Worm (Caenorhabditis elegans): ENCODE measurements around the gene decr-1.3.

Gene decr-1.3

ce11 chrII:8216433-8216832 lies 43.1 kb upstream of the decr-1.3 start, which contains the start of gene M110.3 (continued):
- TF ChIP-seq fkh-10 (GFP tag; optimal IDR thresholded peaks at IDR 0.05) (peak; percentile 45), set-16 (GFP tag; IDR thresholded peaks at IDR 0.05) (no peak), nhr-102 (tag; optimal IDR thresholded peaks at IDR 0.05) (no peak), nhr-10 (tag; optimal IDR thresholded peaks at IDR 0.05) (no peak), Y105C5A.15 (GFP tag; IDR thresholded peaks at IDR 0.05) (no peak), spr-3 (GFP tag; optimal IDR thresholded peaks at IDR 0.05) (no peak), ceh-28 (tag; optimal IDR thresholded peaks at IDR 0.05) (peak; percentile 42), lsy-2 (tag; optimal IDR thresholded peaks at IDR 0.05) (peak in 1 of 2 experiments; percentile 76), Y75B8A.6 (GFP tag; IDR thresholded peaks at IDR 0.05) (no peak), nhr-28 (tag; optimal IDR thresholded peaks at IDR 0.05) (peak; percentile 17), unc-130 (GFP tag; optimal IDR thresholded peaks at IDR 0.05) (peak; percentile 23), snpc-1.2 (GFP tag; IDR thresholded peaks at IDR 0.05) (no peak), spr-1 (tag; optimal IDR thresholded peaks at IDR 0.05) (no peak), F26F4.8 (GFP tag; conservative IDR thresholded peaks at IDR 0.05) (no peak), hlh-30 (tag; optimal IDR thresholded peaks at IDR 0.05; ENCODE audit: insufficient read depth) (peak; percentile 45), php-3 (GFP tag; IDR thresholded peaks at IDR 0.05) (no peak), lin-38 (GFP tag; IDR thresholded peaks at IDR 0.05) (0 out of 2 replicates have a peak, but pooled peaks have one; percentile 25), cey-2 (tag; optimal IDR thresholded peaks at IDR 0.05; ENCODE audit: borderline replicate concordance, insufficient read depth) (no peak), mdl-1 (tag; optimal IDR thresholded peaks at IDR 0.05) (no peak), dve-1 (tag; optimal IDR thresholded peaks at IDR 0.05; ENCODE audit: insufficient read depth) (peak; percentile 25), F44E2.7 (GFP tag; IDR thresholded peaks at IDR 0.05) (no peak), mes-2 (tag; optimal IDR thresholded peaks at IDR 0.05; ENCODE audit: poor library complexity, severe bottlenecking) (no peak)

- no peak for TF ChIP-seq php-3 (GFP tag; IDR thresholded peaks at IDR 0.05)
- no peak for TF ChIP-seq lin-1 (GFP tag; IDR thresholded peaks at IDR 0.05)
- TF ChIP-seq ceh-44 (GFP tag; IDR thresholded peaks at IDR 0.05): no peak
- TF ChIP-seq nhr-25 (tag; optimal IDR thresholded peaks at IDR 0.05; ENCODE audit: borderline replicate concordance, insufficient read depth): no peak
- TF ChIP-seq aha-1 (tag): peak; percentile 6
- TF ChIP-seq unc-62 (GFP tag; optimal IDR thresholded peaks at IDR 0.05 in 1 of 2): peak in 1 of 2 experiments; percentile 71
- TF ChIP-seq unc-62 (tag; optimal IDR thresholded peaks at IDR 0.05): no peak
- TF ChIP-seq hlh-11 (tag; optimal IDR thresholded peaks at IDR 0.05): no peak
These were observed 41.0 kb upstream of the decr-1.3 start, which contains the start of gene M110.10 for ce11 chrII:8214367-8214766. TSS of gene M110.10 (minus strand) at chrII:8214467.

- TF ChIP-seq rbr-2 (tag; optimal IDR thresholded peaks at IDR 0.05) (no peak), Y105C5A.15 (GFP tag; IDR thresholded peaks at IDR 0.05) (no peak), nhr-41 (GFP tag; IDR thresholded peaks at IDR 0.05) (no peak), hif-1 (tag; optimal IDR thresholded peaks at IDR 0.05) (no peak)
These were observed 39.3 kb upstream of the decr-1.3 start, which contains the start of gene twk-3 for ce11 chrII:8212680-8213079. TSS of gene twk-3 (minus strand) at chrII:8212780.

ce11 chrII:8209476-8209875 lies 36.1 kb upstream of the decr-1.3 start, which contains the start of gene M110.8:
TSS of gene M110.8 (minus strand) at chrII:8209576.
- TF ChIP-seq ceh-82 (tag; optimal IDR thresholded peaks at IDR 0.05) (no peak), spr-3 (GFP tag; optimal IDR thresholded peaks at IDR 0.05) (no peak), set-16 (GFP tag; IDR thresholded peaks at IDR 0.05) (no peak), madf-5 (GFP tag; IDR thresholded peaks at IDR 0.05) (no peak), nhr-42 (GFP tag; IDR thresholded peaks at IDR 0.05) (no peak), F49E8.2 (tag; optimal IDR thresholded peaks at IDR 0.05; ENCODE audit: borderline replicate concordance) (no peak), nhr-48 (tag; optimal IDR thresholded peaks at IDR 0.05) (no peak), lir-3 (tag; optimal IDR thresholded peaks at IDR 0.05) (no peak), daf-16 (GFP tag; optimal IDR thresholded peaks at IDR 0.05) (no peak), daf-16 (tag; optimal IDR thresholded peaks at IDR 0.05) (no peak), F37D6.2 (tag; optimal IDR thresholded peaks at IDR 0.05) (no peak), T26A8.4 (GFP tag; IDR thresholded peaks at IDR 0.05) (no peak), nhr-76 (tag; optimal IDR thresholded peaks at IDR 0.05) (no peak), lim-7 (GFP tag; IDR thresholded peaks at IDR 0.05) (no peak), snpc-4 (tag; optimal IDR thresholded peaks at IDR 0.05) (no peak), dmd-8 (GFP tag; IDR thresholded peaks at IDR 0.05) (no peak), hif-1 (tag; optimal IDR thresholded peaks at IDR 0.05) (no peak), zag-1 (tag; optimal IDR thresholded peaks at IDR 0.05) (no peak), dve-1 (tag; optimal IDR thresholded peaks at IDR 0.05; ENCODE audit: insufficient read depth) (no peak)

Measured in whole organism, L4 larva.